Worm (Caenorhabditis elegans) whole organism, mixed stage, embryonic: ENCODE data around the gene sec-6.
"Not testable (repeated sequence)": the region's sequence is repeated elsewhere in the genome, so short reads cannot be mapped to it uniquely, and the experiment has no call there.

Experiments
- M03D4.4 ChIP-seq: sonication (generic microtip); optimal IDR thresholded peaks from 2 replicates; lab custom pipeline; 2017; ENCODE audit warnings: mild to moderate bottlenecking, missing genetic modification characterization, missing compliant biosample characterization
- bed-3 ChIP-seq: fragments of 200-800 bp; sonication (Bioruptor generic); optimal IDR thresholded peaks from 3 replicates; lab custom pipeline; 2018; ENCODE audit warnings: mild to moderate bottlenecking, missing genetic modification characterization, moderate library complexity, missing compliant biosample characterization
- ces-1 ChIP-seq: fragments of 150-350 bp; optimal IDR thresholded peaks from 2 replicates; lab custom pipeline; 2014; ENCODE audit warnings: missing biosample characterization, missing genetic modification reagents, missing genetic modification characterization
- cnd-1 ChIP-seq: fragments of 200-800 bp; sonication (Bioruptor generic); optimal IDR thresholded peaks from 2 replicates; lab custom pipeline; 2018; ENCODE audit warnings: mild to moderate bottlenecking, missing genetic modification characterization, missing compliant biosample characterization
- elt-1 ChIP-seq: sonication (generic microtip); optimal IDR thresholded peaks from 2 replicates; lab custom pipeline; 2017; ENCODE audit warnings: missing genetic modification characterization, mild to moderate bottlenecking, missing compliant biosample characterization, antibody characterized with exemption, moderate library complexity, borderline replicate concordance; ENCODE audit not compliant: insufficient read depth
- flh-1 ChIP-seq: fragments of 200-800 bp; sonication (Bioruptor generic); optimal IDR thresholded peaks from 2 replicates; lab custom pipeline; 2018; ENCODE audit warnings: mild to moderate bottlenecking, missing genetic modification characterization, moderate library complexity, missing compliant biosample characterization
- ham-2 ChIP-seq: fragments of 200-800 bp; sonication (Bioruptor generic); optimal IDR thresholded peaks from 2 replicates; lab custom pipeline; 2018; ENCODE audit warnings: mild to moderate bottlenecking, missing genetic modification characterization, missing compliant biosample characterization
- hlh-1 ChIP-seq: fragments of 150-350 bp; optimal IDR thresholded peaks from 2 replicates; lab custom pipeline; 2014; ENCODE audit warnings: missing biosample characterization, missing genetic modification reagents, missing genetic modification characterization
- lin-13 ChIP-seq: fragments of 150-350 bp; optimal IDR thresholded peaks from 2 replicates; lab custom pipeline; 2014; ENCODE audit warnings: missing biosample characterization, missing genetic modification characterization
- lsy-2 ChIP-seq: fragments of 150-350 bp; optimal IDR thresholded peaks from 2 replicates; lab custom pipeline; 2014; ENCODE audit warnings: missing biosample characterization, missing genetic modification characterization
- mab-5 ChIP-seq: fragments of 150-350 bp; optimal IDR thresholded peaks from 2 replicates; lab custom pipeline; 2014; ENCODE audit warnings: missing biosample characterization, missing genetic modification characterization
- mep-1 ChIP-seq: fragments of 150-350 bp; optimal IDR thresholded peaks from 2 replicates; lab custom pipeline; 2017; ENCODE audit warnings: missing biosample characterization, missing genetic modification reagents, missing genetic modification characterization, inconsistent platforms
- mls-2 ChIP-seq: sonication (generic microtip); optimal IDR thresholded peaks from 2 replicates; lab custom pipeline; 2016; ENCODE audit warnings: mild to moderate bottlenecking, missing genetic modification characterization, moderate library complexity, missing compliant biosample characterization
- nhr-12 ChIP-seq: fragments of 150-350 bp; optimal IDR thresholded peaks from 2 replicates; lab custom pipeline; 2014; ENCODE audit warnings: missing biosample characterization, missing genetic modification characterization
- nhr-2 ChIP-seq: fragments of 150-350 bp; optimal IDR thresholded peaks from 2 replicates; lab custom pipeline; 2014; ENCODE audit warnings: missing biosample characterization, missing genetic modification characterization
- nhr-237 ChIP-seq: fragments of 150-350 bp; optimal IDR thresholded peaks from 2 replicates; lab custom pipeline; 2014; ENCODE audit warnings: missing biosample characterization, missing genetic modification characterization
- nhr-76 ChIP-seq: sonication (generic microtip); optimal IDR thresholded peaks from 2 replicates; lab custom pipeline; 2017; ENCODE audit warnings: missing biosample characterization, missing genetic modification characterization
- pha-4 ChIP-seq: fragments of 150-350 bp; optimal IDR thresholded peaks from 2 replicates; lab custom pipeline; 2018; ENCODE audit warnings: missing biosample characterization, missing genetic modification reagents, missing genetic modification characterization
- sem-2 ChIP-seq: fragments of 200-800 bp; sonication (Bioruptor generic); optimal IDR thresholded peaks from 2 replicates; lab custom pipeline; 2018; ENCODE audit warnings: mild to moderate bottlenecking, missing genetic modification characterization, missing compliant biosample characterization
- snpc-4 ChIP-seq: fragments of 150-350 bp; optimal IDR thresholded peaks from 2 replicates; lab custom pipeline; 2014; ENCODE audit warnings: missing biosample characterization, missing genetic modification characterization
- sptf-1 ChIP-seq: sonication (generic microtip); optimal IDR thresholded peaks from 2 replicates; lab custom pipeline; 2017; ENCODE audit warnings: mild to moderate bottlenecking, missing genetic modification characterization, moderate library complexity, missing compliant biosample characterization
- tbx-8 ChIP-seq: fragments of 200-800 bp; sonication (Bioruptor generic); optimal IDR thresholded peaks from 2 replicates; lab custom pipeline; 2018; ENCODE audit warnings: mild to moderate bottlenecking, missing genetic modification characterization, moderate library complexity, missing compliant biosample characterization
- unc-120 ChIP-seq: sonication (generic microtip); optimal IDR thresholded peaks from 2 replicates; lab custom pipeline; 2017; ENCODE audit warnings: missing genetic modification characterization, missing compliant biosample characterization; ENCODE audit not compliant: poor library complexity, severe bottlenecking
- unc-39 ChIP-seq: fragments of 150-350 bp; optimal IDR thresholded peaks from 2 replicates; lab custom pipeline; 2014; ENCODE audit warnings: missing biosample characterization, missing genetic modification characterization
- unc-62 ChIP-seq: fragments of 150-350 bp; optimal IDR thresholded peaks from 2 replicates; lab custom pipeline; 2014; ENCODE audit warnings: missing biosample characterization, missing genetic modification reagents, missing genetic modification characterization
- zip-8 ChIP-seq: fragments of 150-350 bp; optimal IDR thresholded peaks from 2 replicates; lab custom pipeline; 2014; ENCODE audit warnings: missing biosample characterization, missing genetic modification characterization

Gene sec-6

ce11 chrII:5339547-5339946 is 19.8 kb upstream of the sec-6 start:
- TF ChIP-seq bed-3 (GFP tag; lab: Kevin White, UChicago) (no peak), unc-39 (tag; lab: Kevin White, UChicago) (no peak), sptf-1 (tag; lab: Kevin White, UChicago) (no peak)

ce11 chrII:5340672-5341568 is 18.4 kb upstream of the sec-6 start:
- TF ChIP-seq ces-1 (GFP tag; lab: Kevin White, UChicago) (peak; percentile 42), lin-13 (no peak), tbx-8 (GFP tag; lab: Kevin White, UChicago) (no peak), M03D4.4 (tag; lab: Kevin White, UChicago) (no peak), sptf-1 (tag; lab: Kevin White, UChicago) (no peak)

- TF ChIP-seq nhr-76 (no peak), cnd-1 (tag; lab: Kevin White, UChicago) (no peak), mls-2 (no peak), ces-1 (GFP tag; lab: Kevin White, UChicago) (no peak)
These were observed 17.8 kb upstream of the sec-6 start for ce11 chrII:5341573-5341972.

- TF ChIP-seq nhr-2 (tag; lab: Kevin White, UChicago) (no peak), ham-2 (no peak), hlh-1 (tag; lab: Kevin White, UChicago) (no peak), mep-1 (tag; lab: Kevin White, UChicago) (no peak), sptf-1 (tag; lab: Kevin White, UChicago) (no peak), unc-62 (no peak), bed-3 (GFP tag; lab: Kevin White, UChicago) (no peak)
These were observed 16.9 kb upstream of the sec-6 start for ce11 chrII:5342412-5342811.

DNA sequence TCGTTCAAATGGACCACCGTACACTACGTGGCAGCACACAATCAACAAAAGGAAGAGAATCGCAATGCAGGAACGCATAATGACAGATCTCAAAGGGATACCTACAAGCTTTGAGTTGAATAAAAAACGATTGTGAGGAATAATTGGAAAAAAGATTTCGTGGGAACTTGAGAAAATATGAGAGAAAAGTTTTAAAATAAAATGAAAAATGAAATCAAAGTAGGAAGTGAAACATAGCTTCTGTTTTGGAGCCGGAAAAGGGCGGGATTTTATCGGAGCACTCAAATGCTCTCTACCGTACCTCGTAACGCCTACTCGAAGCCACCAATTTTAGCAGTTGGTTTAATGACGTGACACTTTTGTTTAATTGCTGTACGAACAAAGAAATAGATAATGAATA is 14.6 kb upstream of the sec-6 start, which contains the start of gene F09E5.14:
Gene F09E5.14 (minus strand): TSS at position 101 of the 400 bp plus-strand sequence.
- TF ChIP-seq unc-62 (no peak), pha-4 (tag; lab: Kevin White, UChicago) (no peak), mep-1 (tag; lab: Kevin White, UChicago) (no peak), bed-3 (GFP tag; lab: Kevin White, UChicago) (no peak), hlh-1 (tag; lab: Kevin White, UChicago) (no peak), tbx-8 (GFP tag; lab: Kevin White, UChicago) (no peak), flh-1 (GFP tag; lab: Kevin White, UChicago) (no peak), unc-120 (tag; lab: Kevin White, UChicago) (no peak), nhr-12 (tag; lab: Kevin White, UChicago) (no peak), zip-8 (tag; lab: Kevin White, UChicago) (no peak), lin-13 (no peak), elt-1 (tag; lab: Kevin White, UChicago) (no peak), sem-2 (GFP tag; lab: Kevin White, UChicago) (no peak)

DNA sequence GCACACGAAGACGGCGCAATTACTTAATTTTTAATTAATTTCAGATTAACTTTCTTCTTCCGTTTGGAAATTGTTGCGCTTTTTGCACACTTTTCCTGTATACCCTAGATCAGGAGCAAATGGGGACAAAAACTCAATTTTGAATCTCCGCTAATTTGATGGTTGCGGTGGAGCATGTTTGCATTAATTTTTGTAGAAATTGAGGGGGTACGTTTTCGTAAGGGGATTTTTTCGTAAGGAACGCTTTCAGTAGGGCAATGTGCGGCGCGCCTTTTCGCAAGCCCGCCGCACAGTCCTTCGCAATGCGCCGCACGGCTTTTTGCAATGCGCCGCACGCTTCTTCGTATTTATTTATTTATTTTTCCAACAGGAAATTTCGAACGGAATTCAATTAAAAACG is 13.0 kb upstream of the sec-6 start:
- TF ChIP-seq pha-4 (tag; lab: Kevin White, UChicago) (peak; percentile 50), mep-1 (tag; lab: Kevin White, UChicago) (peak; percentile 53), ces-1 (GFP tag; lab: Kevin White, UChicago) (peak; percentile 73), nhr-237 (tag; lab: Kevin White, UChicago) (peak; percentile 17), lin-13 (peak; percentile 44), lsy-2 (tag; lab: Kevin White, UChicago) (peak; percentile 29), unc-120 (tag; lab: Kevin White, UChicago) (peak; percentile 21), hlh-1 (tag; lab: Kevin White, UChicago) (peak; percentile 33)

DNA sequence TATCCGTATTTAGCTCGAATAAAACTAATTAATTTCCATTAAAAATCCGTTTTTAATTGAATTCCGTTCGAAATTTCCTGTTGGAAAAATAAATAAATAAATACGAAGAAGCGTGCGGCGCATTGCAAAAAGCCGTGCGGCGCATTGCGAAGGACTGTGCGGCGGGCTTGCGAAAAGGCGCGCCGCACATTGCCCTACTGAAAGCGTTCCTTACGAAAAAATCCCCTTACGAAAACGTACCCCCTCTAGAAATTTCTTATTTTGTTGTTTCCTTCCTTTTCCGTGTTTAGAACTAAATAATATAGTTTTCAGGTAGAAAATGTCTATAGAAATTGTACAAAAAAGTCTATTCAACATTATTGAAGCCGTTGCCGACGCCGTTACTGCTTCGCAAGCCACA is 9.0 kb upstream of the sec-6 start, which contains the start of gene F09E5.8:
Gene F09E5.8 (plus strand): TSS at position 313 of the 400 bp plus-strand sequence.
- TF ChIP-seq mab-5 (tag; lab: Kevin White, UChicago); snpc-4 (tag; lab: Kevin White, UChicago); mls-2: not testable (repeated sequence)
